Worm (Caenorhabditis elegans): ENCODE data around the gene C28H8.2.

ce11 chrIII:5922236-5922635, 2.1 kb downstream of the C28H8.2 start:
- TF ChIP-seq nhr-237 (tag; optimal IDR thresholded peaks at IDR 0.05) (no peak), mep-1 (tag; optimal IDR thresholded peaks at IDR 0.05) (no peak), unc-62 (GFP tag; optimal IDR thresholded peaks at IDR 0.05) (no peak), blmp-1 (tag; optimal IDR thresholded peaks at IDR 0.05) (no peak), snpc-4 (tag; optimal IDR thresholded peaks at IDR 0.05) (no peak), elt-3 (tag; optimal IDR thresholded peaks at IDR 0.05) (no peak), ceh-83 (GFP tag; optimal IDR thresholded peaks at IDR 0.05) (no peak), sptf-1 (tag; optimal IDR thresholded peaks at IDR 0.05) (no peak)

Measured in whole organism, mixed stage, embryonic.